Worm (Caenorhabditis elegans): ENCODE data around the gene B0303.16.
A peak's percentile ranks its signal among the peaks of the same experiment; 100 is the strongest.

The B0303.16 gene

ce11 chrIII:8741276-8741860 lies 36.5 kb downstream of the B0303.16 start, which contains the start of gene pdhk-2:
TSS of gene pdhk-2 (minus strand) at chrIII:8741412.
- TF ChIP-seq him-1 (tag; optimal IDR thresholded peaks at IDR 0.05) (peak; percentile 93), W03F9.2 (tag; optimal IDR thresholded peaks at IDR 0.05) (peak; percentile 91), dao-5 (tag; optimal IDR thresholded peaks at IDR 0.05) (no peak)

- TF ChIP-seq W03F9.2 (tag; optimal IDR thresholded peaks at IDR 0.05) (no peak), him-1 (tag; optimal IDR thresholded peaks at IDR 0.05) (no peak), dao-5 (tag; optimal IDR thresholded peaks at IDR 0.05) (no peak)
These were observed 37.1 kb downstream of the B0303.16 start for ce11 chrIII:8741955-8742354.

- TF ChIP-seq him-1 (tag; optimal IDR thresholded peaks at IDR 0.05) (no peak), dao-5 (tag; optimal IDR thresholded peaks at IDR 0.05) (no peak), W03F9.2 (tag; optimal IDR thresholded peaks at IDR 0.05) (no peak)
These were observed 37.7 kb downstream of the B0303.16 start for ce11 chrIII:8742584-8742983.

ce11 chrIII:8743796-8744404 lies 39.0 kb downstream of the B0303.16 start, which contains the start of gene ZK370.6:
TSS of gene ZK370.6 (minus strand) at chrIII:8743846.
- TF ChIP-seq dao-5 (tag; optimal IDR thresholded peaks at IDR 0.05) = no peak
- no peak for TF ChIP-seq him-1 (tag; optimal IDR thresholded peaks at IDR 0.05)
- no peak for TF ChIP-seq W03F9.2 (tag; optimal IDR thresholded peaks at IDR 0.05)

- TF ChIP-seq dao-5 (tag; optimal IDR thresholded peaks at IDR 0.05) (no peak), W03F9.2 (tag; optimal IDR thresholded peaks at IDR 0.05) (no peak), him-1 (tag; optimal IDR thresholded peaks at IDR 0.05) (no peak)
These were observed 39.9 kb downstream of the B0303.16 start for ce11 chrIII:8744765-8745164.

ce11 chrIII:8745214-8745613 lies 40.3 kb downstream of the B0303.16 start:
- no peak for TF ChIP-seq W03F9.2 (tag; optimal IDR thresholded peaks at IDR 0.05)
- TF ChIP-seq him-1 (tag; optimal IDR thresholded peaks at IDR 0.05) = no peak
- TF ChIP-seq dao-5 (tag; optimal IDR thresholded peaks at IDR 0.05) = no peak

- TF ChIP-seq W03F9.2 (tag; optimal IDR thresholded peaks at IDR 0.05) = no peak
- TF ChIP-seq dao-5 (tag; optimal IDR thresholded peaks at IDR 0.05) = no peak
- TF ChIP-seq him-1 (tag; optimal IDR thresholded peaks at IDR 0.05) = no peak
These were observed 43.8 kb downstream of the B0303.16 start for ce11 chrIII:8748620-8749019.

- TF ChIP-seq W03F9.2 (tag; optimal IDR thresholded peaks at IDR 0.05) (no peak), him-1 (tag; optimal IDR thresholded peaks at IDR 0.05) (no peak), dao-5 (tag; optimal IDR thresholded peaks at IDR 0.05) (no peak)
These were observed 44.6 kb downstream of the B0303.16 start, which contains the start of gene sma-2 for ce11 chrIII:8749487-8749886. TSS of gene sma-2 (plus strand) at chrIII:8749680.

- no peak for TF ChIP-seq W03F9.2 (tag; optimal IDR thresholded peaks at IDR 0.05)
- no peak for TF ChIP-seq dao-5 (tag; optimal IDR thresholded peaks at IDR 0.05)
- no peak for TF ChIP-seq him-1 (tag; optimal IDR thresholded peaks at IDR 0.05)
These were observed 45.7 kb downstream of the B0303.16 start, which contains the start of gene ugtp-1 for ce11 chrIII:8750606-8751005. TSS of gene ugtp-1 (minus strand) at chrIII:8750706.

ce11 chrIII:8754682-8755081 lies 49.8 kb downstream of the B0303.16 start, which contains the start of gene tomm-70:
TSS of gene tomm-70 (minus strand) at chrIII:8754750.
- no peak for TF ChIP-seq dao-5 (tag; optimal IDR thresholded peaks at IDR 0.05)
- TF ChIP-seq him-1 (tag; optimal IDR thresholded peaks at IDR 0.05) = no peak
- no peak for TF ChIP-seq W03F9.2 (tag; optimal IDR thresholded peaks at IDR 0.05)
